1 worm cellular context compared by ENCODE assay signal in genomic region chrV:15707982-15708381, ce11.
TF ChIP-seq lines count a peak whose summit lies in the region.

No protein-coding gene starts in this region.

TF ChIP-seq in whole organism, L1 larva, 84 proteins besides CTCF, POLR2A, EP300 and RAD21 (continued from another document):
- TF ChIP-seq fkh-10 (GFP tag; optimal IDR thresholded peaks at IDR 0.05; lab: Kevin White, UChicago) (no peak), sptf-1 (tag; optimal IDR thresholded peaks at IDR 0.05; lab: Kevin White, UChicago) (no peak), isw-1 (GFP tag; IDR thresholded peaks at IDR 0.05; lab: Robert Waterston, UW) (no peak), pag-3 (tag; optimal IDR thresholded peaks at IDR 0.05; lab: Kevin White, UChicago; ENCODE audit: borderline replicate concordance, insufficient read depth) (peak; percentile 54), dpl-1 (GFP tag; optimal IDR thresholded peaks at IDR 0.05; lab: Kevin White, UChicago) (no peak), unc-86 (tag; optimal IDR thresholded peaks at IDR 0.05; lab: Kevin White, UChicago) (no peak), nhr-20 (tag; optimal IDR thresholded peaks at IDR 0.05; lab: Kevin White, UChicago) (peak; percentile 74), tlp-1 (tag; optimal IDR thresholded peaks at IDR 0.05; lab: Kevin White, UChicago) (no peak), nhr-85 (tag; lab: Kevin White, UChicago) (peak; percentile 90), nhr-237 (tag; optimal IDR thresholded peaks at IDR 0.05; lab: Kevin White, UChicago) (no peak), unc-130 (tag; optimal IDR thresholded peaks at IDR 0.05; lab: Kevin White, UChicago) (no peak), ceh-88 (GFP tag; IDR thresholded peaks at IDR 0.05; lab: Robert Waterston, UW) (no peak), hlh-4 (tag; optimal IDR thresholded peaks at IDR 0.05; lab: Kevin White, UChicago) (no peak), vab-15 (tag; optimal IDR thresholded peaks at IDR 0.05; lab: Kevin White, UChicago) (no peak), efl-1 (optimal IDR thresholded peaks at IDR 0.05; lab: Kevin White, UChicago) (no peak), efl-1 (GFP tag; optimal IDR thresholded peaks at IDR 0.05 in 1 of 2; lab: Kevin White, UChicago) (peak in 1 of 2 experiments; percentile 21), nhr-19 (GFP tag; conservative IDR thresholded peaks at IDR 0.05; lab: Robert Waterston, UW) (peak; percentile 38), lin-14 (GFP tag; optimal IDR thresholded peaks at IDR 0.05; lab: Kevin White, UChicago) (peak; percentile 71), nhr-71 (tag; optimal IDR thresholded peaks at IDR 0.05; lab: Kevin White, UChicago) (peak; percentile 52)
TF ChIP-seq in whole organism, L1 larva: peak in this region for 11.
